Fruit fly (Drosophila melanogaster): ENCODE data around the gene mtm.

dm6 chr2L:5998383-5998782 is 38.4 kb downstream of the mtm start:
- TF ChIP-seq CG32121 (GFP tag; IDR thresholded peaks at IDR 0.05) = no peak
- no peak for TF ChIP-seq Pif1B (GFP tag; optimal IDR thresholded peaks at IDR 0.05)
- no peak for TF ChIP-seq Pif1A (GFP tag; optimal IDR thresholded peaks at IDR 0.05)
- TF ChIP-seq CG8301 (tag; optimal IDR thresholded peaks at IDR 0.05) = no peak
- TF ChIP-seq CG14655 (GFP tag; optimal IDR thresholded peaks at IDR 0.05) = no peak
- TF ChIP-seq CG15710 (tag; optimal IDR thresholded peaks at IDR 0.05) = no peak
